Worm (Caenorhabditis elegans) whole organism, young adult: ENCODE measurements around the gene K09E9.1.

Source experiments
- F57A8.1 ChIP-seq: fragments of 200-800 bp; sonication (Bioruptor generic); optimal IDR thresholded peaks from 2 replicates; lab custom pipeline; 2018; ENCODE audit warnings: mild to moderate bottlenecking, missing genetic modification characterization, moderate library complexity, missing compliant biosample characterization
- hmg-20 ChIP-seq: fragments of 200-800 bp; sonication (Bioruptor generic); IDR thresholded peaks from 2 replicates; pipeline ENCODE4 v1.3.6; 2022; ENCODE audit warnings: missing genetic modification reagents, missing genetic modification characterization, missing compliant biosample characterization
- mxl-1 ChIP-seq: sonication (generic microtip); optimal IDR thresholded peaks from 2 replicates; lab custom pipeline; 2016; ENCODE audit warnings: missing genetic modification characterization, missing compliant biosample characterization

DNA sequence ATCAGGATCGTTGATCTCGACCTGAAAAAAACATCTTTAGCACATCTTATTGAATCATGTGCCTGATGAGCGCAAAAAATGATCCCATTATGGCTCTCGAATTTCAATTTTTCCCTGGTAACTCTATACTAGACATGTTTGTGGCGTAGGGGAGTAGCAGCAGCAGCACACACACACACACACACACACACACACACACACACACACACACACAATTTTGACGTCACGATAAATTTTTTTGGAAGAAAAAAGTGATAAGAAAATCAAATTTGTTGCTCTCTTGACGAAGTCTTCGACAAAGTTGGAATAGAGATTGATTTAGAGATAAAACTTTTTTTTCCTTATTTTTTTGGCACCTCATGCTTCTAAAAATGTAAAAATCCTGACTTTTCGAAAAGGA, 9.3 kb downstream of the K09E9.1 start:
- no peak for TF ChIP-seq hmg-20 (GFP tag; lab: Robert Waterston, UW)
- no peak for TF ChIP-seq mxl-1 (tag; lab: Kevin White, UChicago)
- no peak for TF ChIP-seq F57A8.1 (GFP tag; lab: Kevin White, UChicago)
